Fruit fly (Drosophila melanogaster): Measurements from ENCODE around the gene CG1113.

CG1113 gene

dm6 chr3R:5217278-5217714, 35.7 kb upstream of the CG1113 start, which contains the start of gene cno (continued):
- TF ChIP-seq CG30020 (tag; optimal IDR thresholded peaks at IDR 0.05) (no peak), ap (GFP tag; IDR thresholded peaks at IDR 0.05) (no peak), Doc3 (GFP tag; IDR thresholded peaks at IDR 0.05; ENCODE audit: partially characterized antibody) (no peak), stc (GFP tag; IDR thresholded peaks at IDR 0.05) (peak; percentile 11; the same call in 1 of the 2 replicates), Oaz (GFP tag; IDR thresholded peaks at IDR 0.05) (no peak), CG17912 (GFP tag; optimal IDR thresholded peaks at IDR 0.05) (no peak), lab (GFP tag; optimal IDR thresholded peaks at IDR 0.05) (no peak), Lhr (GFP tag; optimal IDR thresholded peaks at IDR 0.05) (peak; percentile 98), Chrac-16 (GFP tag; optimal IDR thresholded peaks at IDR 0.05) (no peak), CG2202 (tag; optimal IDR thresholded peaks at IDR 0.05) (no peak), btn (GFP tag; optimal IDR thresholded peaks at IDR 0.05) (no peak), lola (GFP tag; optimal IDR thresholded peaks at IDR 0.05) (no peak), CG17186 (GFP tag; optimal IDR thresholded peaks at IDR 0.05) (no peak), Doc2 (GFP tag; IDR thresholded peaks at IDR 0.05) (no peak), CG8281 (tag; optimal IDR thresholded peaks at IDR 0.05) (no peak), CG10462 (GFP tag; optimal IDR thresholded peaks at IDR 0.05) (no peak), Vsx1 (GFP tag; optimal IDR thresholded peaks at IDR 0.05) (no peak), Pdp1 (GFP tag; optimal IDR thresholded peaks at IDR 0.05) (peak in 1 of 2 experiments; percentile 60), CG6791 (GFP tag; IDR thresholded peaks at IDR 0.05; ENCODE audit: partially characterized antibody) (0 out of 3 replicates have a peak, but pooled peaks have one; percentile 39), pb (GFP tag; optimal IDR thresholded peaks at IDR 0.05) (no peak), CG10321 (GFP tag; IDR thresholded peaks at IDR 0.05) (no peak), CG16779 (GFP tag; IDR thresholded peaks at IDR 0.05) (no peak), CG7786 (GFP tag; optimal IDR thresholded peaks at IDR 0.05) (no peak), mld (GFP tag; IDR thresholded peaks at IDR 0.05; ENCODE audit: partially characterized antibody) (no peak), esg (GFP tag; conservative IDR thresholded peaks at IDR 0.05) (no peak), CG6272 (GFP tag; IDR thresholded peaks at IDR 0.05) (no peak), gsb-n (tag; optimal IDR thresholded peaks at IDR 0.05) (no peak), Trl (optimal IDR thresholded peaks at IDR 0.05) (no peak), Trl (GFP tag; optimal IDR thresholded peaks at IDR 0.05) (no peak), psq (GFP tag; optimal IDR thresholded peaks at IDR 0.05) (no peak), CG2116 (GFP tag; optimal IDR thresholded peaks at IDR 0.05) (peak; percentile 47), CG31388 (GFP tag; optimal IDR thresholded peaks at IDR 0.05) (no peak), CG6765 (GFP tag; optimal IDR thresholded peaks at IDR 0.05) (no peak), insv (GFP tag; optimal IDR thresholded peaks at IDR 0.05) (peak in 1 of 2 experiments; percentile 8), bab2 (GFP tag; optimal IDR thresholded peaks at IDR 0.05) (no peak), Fer3 (tag; optimal IDR thresholded peaks at IDR 0.05) (no peak), org-1 (GFP tag; optimal IDR thresholded peaks at IDR 0.05) (no peak), her (GFP tag; optimal IDR thresholded peaks at IDR 0.05) (peak; percentile 36), Hmr (GFP tag; optimal IDR thresholded peaks at IDR 0.05) (peak; percentile 88), crc (GFP tag; optimal IDR thresholded peaks at IDR 0.05) (no peak), Taf1 (GFP tag; IDR thresholded peaks at IDR 0.05) (no peak), slou (GFP tag; optimal IDR thresholded peaks at IDR 0.05) (no peak), CG31365 (tag; optimal IDR thresholded peaks at IDR 0.05) (no peak), CG6654 (GFP tag; optimal IDR thresholded peaks at IDR 0.05) (no peak), Rfx (GFP tag; IDR thresholded peaks at IDR 0.05) (peak; percentile 27; the same call in 1 of the 2 replicates), vfl (GFP tag; optimal IDR thresholded peaks at IDR 0.05) (no peak), lbe (GFP tag; optimal IDR thresholded peaks at IDR 0.05) (peak; percentile 24), gsb (GFP tag; IDR thresholded peaks at IDR 0.05) (no peak), CG8359 (GFP tag; optimal IDR thresholded peaks at IDR 0.05; ENCODE audit: borderline replicate concordance) (peak; percentile 7), repo (GFP tag; optimal IDR thresholded peaks at IDR 0.05) (no peak), CG7745 (tag; optimal IDR thresholded peaks at IDR 0.05) (no peak)

All from whole organism, embryonic.